Fruit fly (Drosophila melanogaster) whole organism, embryonic: ENCODE measurements around the gene CG3036.

Experiments used
- ATbp ChIP-seq: fragments of 200-800 bp; sonication (Bioruptor generic); optimal IDR thresholded peaks from 2 replicates; lab custom pipeline; 2017; ENCODE audit warnings: missing biosample characterization, mild to moderate bottlenecking, missing genetic modification characterization, missing genetic modification reagents
- Abd-B ChIP-seq: fragments of 200-800 bp; sonication (Bioruptor generic); optimal IDR thresholded peaks from 2 replicates; lab custom pipeline; 2018; ENCODE audit warnings: missing biosample characterization, mild to moderate bottlenecking, missing genetic modification characterization, moderate library complexity
- C15 ChIP-seq: fragments of 200-800 bp; sonication (Bioruptor generic); IDR thresholded peaks from 3 replicates; pipeline ENCODE4 v1.3.6; 2022; ENCODE audit warnings: missing biosample characterization, missing genetic modification characterization
- CG10366 ChIP-seq: fragments of 200-800 bp; sonication (Bioruptor generic); IDR thresholded peaks from 2 replicates; pipeline ENCODE4 v1.3.6; 2022; ENCODE audit warnings: missing biosample characterization, missing genetic modification characterization
- CG10654 ChIP-seq: fragments of 200-800 bp; sonication (Bioruptor generic); optimal IDR thresholded peaks from 2 replicates; lab custom pipeline; 2016; ENCODE audit warnings: missing biosample characterization, missing genetic modification characterization
- CG11398 ChIP-seq: fragments of 200-800 bp; sonication (Bioruptor generic); optimal IDR thresholded peaks from 2 replicates; lab custom pipeline; 2016; ENCODE audit warnings: missing biosample characterization, missing genetic modification characterization
- CG11696 ChIP-seq: fragments of 200-800 bp; sonication (Bioruptor generic); IDR thresholded peaks from 2 replicates; pipeline ENCODE4 v1.3.6; 2022; ENCODE audit warnings: missing biosample characterization, missing genetic modification characterization
- CG12659 ChIP-seq: fragments of 200-800 bp; sonication (Bioruptor generic); optimal IDR thresholded peaks from 3 replicates; lab custom pipeline; 2017; ENCODE audit warnings: mild to moderate bottlenecking, missing biosample characterization, missing genetic modification reagents, missing genetic modification characterization
- CG14710 ChIP-seq: fragments of 200-800 bp; sonication (Bioruptor generic); optimal IDR thresholded peaks from 3 replicates; lab custom pipeline; 2019; ENCODE audit warnings: missing biosample characterization, mild to moderate bottlenecking, missing genetic modification characterization, moderate library complexity
- CG15514 ChIP-seq: fragments of 200-800 bp; sonication (Bioruptor generic); optimal IDR thresholded peaks from 3 replicates; lab custom pipeline; 2017; ENCODE audit warnings: missing biosample characterization, missing genetic modification characterization, mild to moderate bottlenecking, moderate library complexity, missing genetic modification reagents
- CG17359 ChIP-seq: fragments of 200-800 bp; sonication (Bioruptor generic); optimal IDR thresholded peaks from 3 replicates; lab custom pipeline; 2018; ENCODE audit warnings: missing biosample characterization, mild to moderate bottlenecking, missing genetic modification characterization, moderate library complexity
- CG1792 ChIP-seq: fragments of 200-800 bp; sonication (Bioruptor generic); optimal IDR thresholded peaks from 2 replicates; lab custom pipeline; 2016; ENCODE audit warnings: missing biosample characterization, missing genetic modification characterization
- CG18476 ChIP-seq: fragments of 200-800 bp; sonication (Bioruptor generic); optimal IDR thresholded peaks from 2 replicates; lab custom pipeline; 2016; ENCODE audit warnings: missing biosample characterization, mild to moderate bottlenecking, missing genetic modification characterization
- CG2678 ChIP-seq: fragments of 200-800 bp; sonication (Bioruptor generic); optimal IDR thresholded peaks from 3 replicates; lab custom pipeline; 2019; ENCODE audit warnings: missing biosample characterization, mild to moderate bottlenecking, missing genetic modification characterization, moderate library complexity
- CG3847 ChIP-seq: fragments of 200-800 bp; sonication (Bioruptor generic); IDR thresholded peaks from 2 replicates; pipeline ENCODE4 v1.3.6; 2022; ENCODE audit warnings: missing biosample characterization, missing genetic modification characterization
- CG4282 ChIP-seq: fragments of 200-800 bp; sonication (Bioruptor generic); optimal IDR thresholded peaks from 2 replicates; lab custom pipeline; 2016; ENCODE audit warnings: missing biosample characterization, missing genetic modification characterization
- CG8281 ChIP-seq: fragments of 200-800 bp; sonication (Bioruptor generic); optimal IDR thresholded peaks from 2 replicates; lab custom pipeline; 2018; ENCODE audit warnings: missing biosample characterization, mild to moderate bottlenecking, missing genetic modification characterization, moderate library complexity
- CG9727 ChIP-seq: fragments of 200-800 bp; sonication (Bioruptor generic); optimal IDR thresholded peaks from 3 replicates; lab custom pipeline; 2017; ENCODE audit warnings: missing biosample characterization, mild to moderate bottlenecking, missing genetic modification characterization
- CG9817 ChIP-seq: fragments of 200-800 bp; sonication (Bioruptor generic); optimal IDR thresholded peaks from 2 replicates; lab custom pipeline; 2018; ENCODE audit warnings: missing biosample characterization, mild to moderate bottlenecking, missing genetic modification characterization, moderate library complexity
- Chrac-16 ChIP-seq: fragments of 200-800 bp; sonication (Bioruptor generic); optimal IDR thresholded peaks from 3 replicates; lab custom pipeline; 2016; ENCODE audit warnings: missing biosample characterization, missing genetic modification characterization
- CoRest ChIP-seq: fragments of 200-800 bp; sonication (Bioruptor generic); optimal IDR thresholded peaks from 3 replicates; lab custom pipeline; 2018; ENCODE audit warnings: missing biosample characterization, mild to moderate bottlenecking, missing genetic modification characterization, moderate library complexity
- Dad ChIP-seq: fragments of 200-800 bp; sonication (Bioruptor generic); optimal IDR thresholded peaks from 3 replicates; lab custom pipeline; 2016; ENCODE audit warnings: missing biosample characterization, missing genetic modification characterization
- E2f1 ChIP-seq: fragments of 200-800 bp; sonication (Bioruptor generic); IDR thresholded peaks from 2 replicates; pipeline ENCODE4 v1.3.6; 2022; ENCODE audit warnings: missing biosample characterization, missing genetic modification characterization
- Fer1 ChIP-seq: fragments of 200-800 bp; sonication (Bioruptor generic); optimal IDR thresholded peaks from 2 replicates; lab custom pipeline; 2017; ENCODE audit warnings: missing biosample characterization, mild to moderate bottlenecking, missing genetic modification characterization
- Fer2 ChIP-seq: fragments of 200-800 bp; sonication (Bioruptor generic); optimal IDR thresholded peaks from 2 replicates; lab custom pipeline; 2018; ENCODE audit warnings: missing biosample characterization, mild to moderate bottlenecking, missing genetic modification characterization, moderate library complexity
- HHEX ChIP-seq: fragments of 200-800 bp; sonication (Bioruptor generic); optimal IDR thresholded peaks from 3 replicates; lab custom pipeline; 2017; ENCODE audit warnings: missing biosample characterization, mild to moderate bottlenecking, missing genetic modification characterization, missing genetic modification reagents
- Hmx ChIP-seq: fragments of 200-800 bp; sonication (Bioruptor generic); optimal IDR thresholded peaks from 2 replicates; lab custom pipeline; 2016; ENCODE audit warnings: missing biosample characterization, missing genetic modification characterization
- Hr3 ChIP-seq: fragments of 200-800 bp; sonication (Bioruptor generic); optimal IDR thresholded peaks from 3 replicates; lab custom pipeline; 2016; ENCODE audit warnings: missing biosample characterization, missing genetic modification characterization
- Hr78 ChIP-seq, 2 experiments: fragments of 200-800 bp in 1 of 2; fragments of >200 bp in 1 of 2; sonication (Bioruptor generic) in 1 of 2; optimal IDR thresholded peaks; 2 replicates each; lab custom pipeline; 2017 to 2019; ENCODE audit warnings: missing biosample characterization in 2 of 2, missing genetic modification characterization in 2 of 2, mild to moderate bottlenecking in 1 of 2, moderate library complexity in 1 of 2
- Lhr ChIP-seq: fragments of 200-800 bp; sonication (Bioruptor generic); optimal IDR thresholded peaks from 3 replicates; lab custom pipeline; 2017; ENCODE audit warnings: mild to moderate bottlenecking, missing biosample characterization, missing genetic modification reagents, missing genetic modification characterization
- MBD-R2 ChIP-seq: fragments of 200-800 bp; sonication (Bioruptor generic); IDR thresholded peaks from 2 replicates; pipeline ENCODE4 v1.3.6; 2022; ENCODE audit warnings: missing biosample characterization, missing genetic modification characterization
- Mes4 ChIP-seq: fragments of 200-800 bp; sonication (Bioruptor generic); optimal IDR thresholded peaks from 2 replicates; lab custom pipeline; 2016; ENCODE audit warnings: missing biosample characterization, missing genetic modification characterization
- bab2 ChIP-seq: fragments of 200-800 bp; sonication (Bioruptor generic); optimal IDR thresholded peaks from 2 replicates; lab custom pipeline; 2016; ENCODE audit warnings: missing biosample characterization, missing genetic modification characterization
- bowl ChIP-seq: fragments of 200-800 bp; sonication (Bioruptor generic); IDR thresholded peaks from 2 replicates; pipeline ENCODE4 v1.3.6; 2022; ENCODE audit warnings: missing biosample characterization, missing genetic modification characterization
- chinmo ChIP-seq: fragments of 200-800 bp; sonication (Bioruptor generic); IDR thresholded peaks from 4 replicates; pipeline ENCODE4 v1.3.6; 2022; ENCODE audit warnings: missing biosample characterization, missing genetic modification characterization; ENCODE audit not compliant: partially characterized antibody
- crol ChIP-seq: fragments of 200-800 bp; sonication (Bioruptor generic); IDR thresholded peaks from 2 replicates; pipeline ENCODE4 v1.3.6; 2022; ENCODE audit warnings: missing biosample characterization, missing genetic modification characterization
- dmrt11E ChIP-seq: fragments of 200-800 bp; sonication (Bioruptor generic); optimal IDR thresholded peaks from 3 replicates; lab custom pipeline; 2018; ENCODE audit warnings: missing biosample characterization, mild to moderate bottlenecking, missing genetic modification characterization, moderate library complexity
- eve ChIP-seq, 2 experiments: fragments of >200 bp; optimal IDR thresholded peaks; 2 replicates each; lab custom pipeline; 2017; ENCODE audit warnings: missing biosample characterization in 2 of 2, missing genetic modification characterization in 2 of 2
- fd3F ChIP-seq: fragments of 200-800 bp; sonication (Bioruptor generic); optimal IDR thresholded peaks from 2 replicates; lab custom pipeline; 2018; ENCODE audit warnings: missing biosample characterization, mild to moderate bottlenecking, missing genetic modification characterization, moderate library complexity
- gcm ChIP-seq: fragments of 200-800 bp; sonication (Bioruptor generic); optimal IDR thresholded peaks from 2 replicates; lab custom pipeline; 2019; ENCODE audit warnings: missing biosample characterization, mild to moderate bottlenecking, missing genetic modification characterization, moderate library complexity
- h ChIP-seq: fragments of >200 bp; optimal IDR thresholded peaks from 2 replicates; lab custom pipeline; 2017
- ind ChIP-seq: fragments of 200-800 bp; sonication (Bioruptor generic); optimal IDR thresholded peaks from 3 replicates; lab custom pipeline; 2016; ENCODE audit warnings: missing biosample characterization, missing genetic modification characterization
- inv ChIP-seq: fragments of 200-800 bp; sonication (Bioruptor generic); IDR thresholded peaks from 2 replicates; pipeline ENCODE4 v1.3.6; 2022; ENCODE audit warnings: missing biosample characterization, missing genetic modification characterization; ENCODE audit not compliant: partially characterized antibody
- jing ChIP-seq: fragments of 200-800 bp; sonication (Bioruptor generic); optimal IDR thresholded peaks from 2 replicates; lab custom pipeline; 2018; ENCODE audit warnings: missing biosample characterization, mild to moderate bottlenecking, missing genetic modification characterization
- klu ChIP-seq: fragments of 200-800 bp; sonication (Bioruptor generic); IDR thresholded peaks from 2 replicates; pipeline ENCODE4 v1.3.6; 2022; ENCODE audit warnings: missing biosample characterization, missing genetic modification characterization
- kni ChIP-seq: fragments of 200-800 bp; sonication (Bioruptor generic); optimal IDR thresholded peaks from 3 replicates; lab custom pipeline; 2017; ENCODE audit warnings: mild to moderate bottlenecking, missing biosample characterization, missing genetic modification reagents, missing genetic modification characterization
- luna ChIP-seq: fragments of 200-800 bp; sonication (Bioruptor generic); optimal IDR thresholded peaks from 2 replicates; lab custom pipeline; 2016; ENCODE audit warnings: missing biosample characterization, missing genetic modification characterization
- row ChIP-seq: fragments of 200-800 bp; sonication (Bioruptor generic); IDR thresholded peaks from 3 replicates; pipeline ENCODE4 v1.3.6; 2022; ENCODE audit warnings: missing biosample characterization, missing genetic modification characterization
- sens ChIP-seq: fragments of 200-800 bp; sonication (Bioruptor generic); peaks from one replicate; lab custom pipeline; 2016; ENCODE audit warnings: missing biosample characterization, missing genetic modification characterization
- seq ChIP-seq: fragments of 200-800 bp; sonication (Bioruptor generic); IDR thresholded peaks from 2 replicates; pipeline ENCODE4 v1.3.6; 2022; ENCODE audit warnings: missing biosample characterization, missing genetic modification characterization
- sim ChIP-seq: fragments of 200-800 bp; sonication (Bioruptor generic); IDR thresholded peaks from 2 replicates; pipeline ENCODE4 v1.3.6; 2022; ENCODE audit warnings: missing biosample characterization, missing genetic modification characterization

CG3036 gene

DNA sequence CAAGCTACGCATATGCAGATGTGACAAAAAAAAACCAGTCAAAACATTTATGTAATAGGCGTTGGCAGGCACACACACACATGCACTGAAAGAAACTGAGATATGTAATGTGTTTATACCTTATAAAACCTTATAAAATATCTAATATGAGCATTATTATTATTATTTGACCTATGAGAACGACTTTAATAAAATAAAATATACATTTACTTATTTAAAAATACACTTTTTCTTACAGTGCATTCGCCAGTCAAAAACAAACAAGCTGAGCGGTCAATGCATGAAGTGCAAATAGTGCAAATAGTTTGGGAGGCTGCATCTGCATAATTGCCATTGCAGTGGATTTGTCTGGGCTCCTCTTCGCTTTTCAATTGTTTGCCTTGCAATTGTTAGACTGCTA lies 16.1 kb downstream of the CG3036 start (continued):
- TF ChIP-seq kni (GFP tag; lab: Kevin White, UChicago), result no peak
- TF ChIP-seq CG3847 (GFP tag; lab: Robert Waterston, UW), result no peak
- TF ChIP-seq Hr3, result peak; percentile 69
- TF ChIP-seq crol (GFP tag; lab: Robert Waterston, UW), result no peak
- peak; percentile 15; the same call in 1 of the 2 replicates for TF ChIP-seq sim (GFP tag; lab: Robert Waterston, UW)
- peak; percentile 60; the same call in 1 of the 2 replicates for TF ChIP-seq seq
- peak; percentile 65; the same call in 1 of the 2 replicates for TF ChIP-seq bowl (GFP tag; lab: Robert Waterston, UW)
- peak; percentile 70 for TF ChIP-seq CG12659 (GFP tag; lab: Kevin White, UChicago)
- TF ChIP-seq luna, result no peak
- peak; percentile 0 for TF ChIP-seq CG18476
- peak; percentile 9 for TF ChIP-seq CG15514 (GFP tag; lab: Kevin White, UChicago)
- TF ChIP-seq Mes4, result no peak
- peak in 1 of 2 experiments; percentile 90 for TF ChIP-seq eve (GFP tag; optimal IDR thresholded peaks at IDR 0.05; lab: Kevin White, UChicago)
- peak; percentile 55 for TF ChIP-seq CG14710 (tag; lab: Kevin White, UChicago)
- TF ChIP-seq Dad (GFP tag; lab: Kevin White, UChicago), result peak; percentile 4
- peak; percentile 23 for TF ChIP-seq Fer2
- TF ChIP-seq ATbp, result peak; percentile 81
- TF ChIP-seq C15 (GFP tag; lab: Robert Waterston, UW), result 0 out of 3 replicates have a peak, but pooled peaks have one; percentile 31
- TF ChIP-seq Chrac-16 (GFP tag; lab: Kevin White, UChicago), result peak; percentile 39
- peak; percentile 91 for TF ChIP-seq CG17359 (tag; lab: Kevin White, UChicago)
- TF ChIP-seq sens (GFP tag; lab: Kevin White, UChicago), result peak; percentile 90
- TF ChIP-seq klu (GFP tag; lab: Robert Waterston, UW), result no peak
- TF ChIP-seq CG10366, result peak; percentile 73
- no peak for TF ChIP-seq Hmx (GFP tag; lab: Kevin White, UChicago)
- no peak for TF ChIP-seq CG11398 (GFP tag; lab: Kevin White, UChicago)
- TF ChIP-seq inv (GFP tag; lab: Robert Waterston, UW), result no peak
- peak in 1 of 2 experiments; percentile 67 for TF ChIP-seq Hr78 (GFP tag; optimal IDR thresholded peaks at IDR 0.05; lab: Kevin White, UChicago)
- peak; percentile 74 for TF ChIP-seq CoRest (tag; lab: Kevin White, UChicago)
- peak; percentile 24; the same call in 1 of the 2 replicates for TF ChIP-seq CG11696
- TF ChIP-seq MBD-R2, result no peak
- TF ChIP-seq gcm (GFP tag; lab: Kevin White, UChicago), result peak; percentile 83
- peak; percentile 31 for TF ChIP-seq Abd-B
- peak; percentile 14 for TF ChIP-seq bab2 (GFP tag; lab: Kevin White, UChicago)
- TF ChIP-seq ind (GFP tag; lab: Kevin White, UChicago), result peak; percentile 54
- peak; percentile 56 for TF ChIP-seq jing (GFP tag; lab: Kevin White, UChicago)
- peak; percentile 40 for TF ChIP-seq fd3F
- peak; percentile 35 for TF ChIP-seq CG9727
- TF ChIP-seq CG4282 (GFP tag; lab: Kevin White, UChicago), result no peak
- TF ChIP-seq Fer1 (GFP tag; lab: Kevin White, UChicago), result peak; percentile 79
- TF ChIP-seq h, result no peak
- TF ChIP-seq HHEX (GFP tag; lab: Kevin White, UChicago), result peak; percentile 74
- peak; percentile 61 for TF ChIP-seq E2f1 (GFP tag; lab: Robert Waterston, UW)
- TF ChIP-seq row (GFP tag; lab: Robert Waterston, UW), result peak; percentile 72
- TF ChIP-seq CG9817 (tag; lab: Kevin White, UChicago), result peak; percentile 21
- TF ChIP-seq chinmo, result 0 out of 4 replicates have a peak, but pooled peaks have one; percentile 26
- TF ChIP-seq CG1792 (GFP tag; lab: Kevin White, UChicago), result no peak
- peak; percentile 53 for TF ChIP-seq CG10654
- TF ChIP-seq dmrt11E (tag; lab: Kevin White, UChicago), result peak; percentile 7
- TF ChIP-seq CG8281, result peak; percentile 59
- TF ChIP-seq CG2678, result peak; percentile 84
- peak; percentile 11 for TF ChIP-seq Lhr (GFP tag; lab: Kevin White, UChicago)
